Fruit fly (Drosophila melanogaster): ENCODE measurements around the gene HLH4C.

The HLH4C gene

dm6 chrX:4684444-4684924 is 37.3 kb upstream of the HLH4C start (continued):
- peak; percentile 61 for TF ChIP-seq NC2β (GFP tag; optimal IDR thresholded peaks at IDR 0.05)
- peak; percentile 76; the same call in 1 of the 2 replicates for TF ChIP-seq Nf-YA (GFP tag; IDR thresholded peaks at IDR 0.05)
- TF ChIP-seq Sry-δ (GFP tag; optimal IDR thresholded peaks at IDR 0.05) = peak; percentile 99
- peak; percentile 71 for TF ChIP-seq CG18011 (GFP tag; optimal IDR thresholded peaks at IDR 0.05)
- TF ChIP-seq Nf-YC (tag; optimal IDR thresholded peaks at IDR 0.05) = peak; percentile 87
- peak; percentile 81 for TF ChIP-seq ase (GFP tag; IDR thresholded peaks at IDR 0.05)
- peak; percentile 64 for TF ChIP-seq nerfin-2 (GFP tag; IDR thresholded peaks at IDR 0.05; ENCODE audit: partially characterized antibody)
- TF ChIP-seq hth (optimal IDR thresholded peaks at IDR 0.05) = no peak
- peak; percentile 88 for TF ChIP-seq shn (GFP tag; optimal IDR thresholded peaks at IDR 0.05)
- peak; percentile 79 for TF ChIP-seq Drgx (GFP tag; IDR thresholded peaks at IDR 0.05)
- TF ChIP-seq CTCF (GFP tag; optimal IDR thresholded peaks at IDR 0.05) = peak; percentile 9
- peak; percentile 64 for TF ChIP-seq CG10267 (tag; optimal IDR thresholded peaks at IDR 0.05)
- TF ChIP-seq trh (GFP tag; optimal IDR thresholded peaks at IDR 0.05) = peak; percentile 29
- peak; percentile 85 for TF ChIP-seq sr (GFP tag; IDR thresholded peaks at IDR 0.05)
- no peak for TF ChIP-seq Lpt (GFP tag; optimal IDR thresholded peaks at IDR 0.05)
- TF ChIP-seq CG10462 (GFP tag; optimal IDR thresholded peaks at IDR 0.05) = peak; percentile 60
- peak; percentile 91 for TF ChIP-seq CG16779 (GFP tag; IDR thresholded peaks at IDR 0.05)
- peak; percentile 57 for TF ChIP-seq CG17568 (GFP tag; optimal IDR thresholded peaks at IDR 0.05)
- peak; percentile 85 for TF ChIP-seq caup (GFP tag; optimal IDR thresholded peaks at IDR 0.05; ENCODE audit: severe bottlenecking)
- TF ChIP-seq CG30431 (GFP tag; optimal IDR thresholded peaks at IDR 0.05) = peak; percentile 68
- TF ChIP-seq Asciz (GFP tag; optimal IDR thresholded peaks at IDR 0.05) = peak; percentile 86
- peak; percentile 50 for TF ChIP-seq Blimp-1 (GFP tag; optimal IDR thresholded peaks at IDR 0.05)
- TF ChIP-seq sqz (GFP tag; optimal IDR thresholded peaks at IDR 0.05) = peak; percentile 76
- TF ChIP-seq Hsf (GFP tag; optimal IDR thresholded peaks at IDR 0.05) = peak; percentile 81
- TF ChIP-seq CG15696 (tag; optimal IDR thresholded peaks at IDR 0.05) = peak; percentile 61
- TF ChIP-seq CG2875 (GFP tag; optimal IDR thresholded peaks at IDR 0.05) = peak; percentile 41
- TF ChIP-seq ro (GFP tag; IDR thresholded peaks at IDR 0.05) = peak; percentile 37; the same call in 1 of the 2 replicates
- peak; percentile 92 for TF ChIP-seq Antp (GFP tag; optimal IDR thresholded peaks at IDR 0.05)
- peak; percentile 73 for TF ChIP-seq klu (GFP tag; IDR thresholded peaks at IDR 0.05)
- TF ChIP-seq Dfd (GFP tag; optimal IDR thresholded peaks at IDR 0.05) = no peak
- peak; percentile 74; the same call in 2 of the 3 replicates for TF ChIP-seq CG7963 (GFP tag; IDR thresholded peaks at IDR 0.05; ENCODE audit: partially characterized antibody)
- TF ChIP-seq pho (GFP tag; optimal IDR thresholded peaks at IDR 0.05) = peak; percentile 78
- TF ChIP-seq CG9797 (GFP tag; optimal IDR thresholded peaks at IDR 0.05) = peak; percentile 72
- peak; percentile 84 for TF ChIP-seq CG8944 (GFP tag; optimal IDR thresholded peaks at IDR 0.05)
- peak; percentile 67 for TF ChIP-seq gt (GFP tag; IDR thresholded peaks at IDR 0.05)
- TF ChIP-seq Poxn (GFP tag; IDR thresholded peaks at IDR 0.05) = peak; percentile 52
- peak; percentile 59 for TF ChIP-seq Hey (tag; optimal IDR thresholded peaks at IDR 0.05)
- no peak for TF ChIP-seq CG7271 (tag; optimal IDR thresholded peaks at IDR 0.05)
- peak; percentile 77 for TF ChIP-seq unpg (GFP tag; optimal IDR thresholded peaks at IDR 0.05)
- TF ChIP-seq CG10366 (GFP tag; IDR thresholded peaks at IDR 0.05) = peak; percentile 87
- TF ChIP-seq grau (tag; optimal IDR thresholded peaks at IDR 0.05) = peak; percentile 80
- peak; percentile 83 for TF ChIP-seq Fer3 (tag; optimal IDR thresholded peaks at IDR 0.05)
- no peak for TF ChIP-seq kah (GFP tag; optimal IDR thresholded peaks at IDR 0.05)
- TF ChIP-seq CG31388 (GFP tag; optimal IDR thresholded peaks at IDR 0.05) = peak; percentile 17
- TF ChIP-seq wdn (GFP tag; IDR thresholded peaks at IDR 0.05) = peak; percentile 82
- peak; percentile 92 for TF ChIP-seq sob (GFP tag; IDR thresholded peaks at IDR 0.05)
- TF ChIP-seq CG17385 (GFP tag; optimal IDR thresholded peaks at IDR 0.05) = peak; percentile 76
- peak; percentile 56 for TF ChIP-seq Usf (GFP tag; optimal IDR thresholded peaks at IDR 0.05)
- no peak for TF ChIP-seq prd (optimal IDR thresholded peaks at IDR 0.05)
- TF ChIP-seq prd (GFP tag; IDR thresholded peaks at IDR 0.05) = peak; percentile 93
- peak; percentile 75 for TF ChIP-seq CG33213 (GFP tag; optimal IDR thresholded peaks at IDR 0.05)
- peak; percentile 65 for TF ChIP-seq CG7556 (GFP tag; optimal IDR thresholded peaks at IDR 0.05)

Data from whole organism, embryonic.